Worm (Caenorhabditis elegans) whole organism, L1 larva: ENCODE data around the gene F14H8.4.

Experiments used
- C04F5.9 ChIP-seq: sonication (generic microtip); optimal IDR thresholded peaks from 2 replicates; lab custom pipeline; 2016; ENCODE audit warnings: missing genetic modification characterization, missing compliant biosample characterization
- C34B4.2 ChIP-seq: sonication (generic microtip); optimal IDR thresholded peaks from 2 replicates; lab custom pipeline; 2017; ENCODE audit warnings: mild to moderate bottlenecking, missing genetic modification characterization, missing compliant biosample characterization
- F16B12.6 ChIP-seq: fragments of 150-350 bp; optimal IDR thresholded peaks from 2 replicates; lab custom pipeline; 2014; ENCODE audit warnings: missing biosample characterization, missing genetic modification characterization
- alr-1 ChIP-seq: fragments of 200-800 bp; sonication (Bioruptor generic); optimal IDR thresholded peaks from 2 replicates; lab custom pipeline; 2018; ENCODE audit warnings: borderline replicate concordance, mild to moderate bottlenecking, missing genetic modification characterization, missing compliant biosample characterization
- aly-2 ChIP-seq: fragments of 150-350 bp; optimal IDR thresholded peaks from 2 replicates; lab custom pipeline; 2014; ENCODE audit warnings: missing biosample characterization, missing genetic modification characterization
- ama-1 ChIP-seq: fragments of 150-350 bp; optimal IDR thresholded peaks from 2 replicates; lab custom pipeline; 2014
- ceh-8 ChIP-seq: fragments of 200-800 bp; sonication (Bioruptor generic); optimal IDR thresholded peaks from 2 replicates; lab custom pipeline; 2018; ENCODE audit warnings: mild to moderate bottlenecking, missing genetic modification characterization, moderate library complexity, missing compliant biosample characterization
- ceh-82 ChIP-seq, 3 experiments: fragments of 150-350 bp in 1 of 3; sonication (generic microtip) in 2 of 3; optimal IDR thresholded peaks; 2 replicates each; lab custom pipeline; 2014 to 2017; ENCODE audit warnings: missing biosample characterization in 3 of 3, missing genetic modification characterization in 3 of 3
- ceh-88 ChIP-seq: fragments of 200-800 bp; sonication (Bioruptor generic); IDR thresholded peaks from 2 replicates; pipeline ENCODE4 v1.3.6; 2022; ENCODE audit warnings: missing genetic modification characterization, missing compliant biosample characterization
- ceh-90 ChIP-seq: sonication (generic microtip); optimal IDR thresholded peaks from 2 replicates; lab custom pipeline; 2016; ENCODE audit warnings: missing genetic modification characterization, missing compliant biosample characterization
- ces-1 ChIP-seq: fragments of 150-350 bp; optimal IDR thresholded peaks from 2 replicates; lab custom pipeline; 2014; ENCODE audit warnings: missing biosample characterization, missing genetic modification reagents, missing genetic modification characterization
- dpl-1 ChIP-seq, 3 experiments: fragments of 150-350 bp in 2 of 3; sonication (generic microtip) in 1 of 3; optimal IDR thresholded peaks; 2 replicates each; lab custom pipeline; 2014 to 2017; ENCODE audit warnings: missing biosample characterization in 3 of 3, missing genetic modification characterization in 3 of 3, missing genetic modification reagents in 3 of 3
- efl-1 ChIP-seq, 4 experiments: fragments of 150-350 bp; optimal IDR thresholded peaks in 3 of 4; peaks in 1 of 4; 1 replicate in 1 of 4; 2 replicates in 3 of 4; lab custom pipeline; 2014; ENCODE audit warnings: missing biosample characterization in 2 of 4, missing genetic modification characterization in 2 of 4, missing genetic modification reagents in 2 of 4
- efl-3 ChIP-seq: fragments of 200-800 bp; sonication (Bioruptor generic); optimal IDR thresholded peaks from 2 replicates; lab custom pipeline; 2018; ENCODE audit warnings: mild to moderate bottlenecking, missing genetic modification characterization, missing compliant biosample characterization
- egl-27 ChIP-seq, 2 experiments: fragments of 150-350 bp in 1 of 2; sonication (generic microtip); optimal IDR thresholded peaks; 3 replicates each; lab custom pipeline; 2017 to 2018; ENCODE audit warnings: missing biosample characterization in 2 of 2, missing genetic modification characterization in 2 of 2, missing genetic modification reagents in 2 of 2
- elt-3 ChIP-seq, 6 experiments: fragments of 150-350 bp in 1 of 6; sonication (generic microtip); optimal IDR thresholded peaks; 2 replicates each; lab custom pipeline; 2017 to 2018; ENCODE audit warnings: missing biosample characterization in 6 of 6, missing genetic modification characterization in 6 of 6, inconsistent platforms in 1 of 6
- ets-5 ChIP-seq: fragments of 200-800 bp; sonication (Bioruptor generic); IDR thresholded peaks from 2 replicates; pipeline ENCODE4 v1.3.6; 2022; ENCODE audit warnings: missing genetic modification characterization, missing compliant biosample characterization
- fkh-10 ChIP-seq: sonication (generic microtip); optimal IDR thresholded peaks from 2 replicates; lab custom pipeline; 2017; ENCODE audit warnings: missing biosample characterization, missing genetic modification reagents, missing genetic modification characterization
- fkh-8 ChIP-seq: sonication (generic microtip); optimal IDR thresholded peaks from 2 replicates; lab custom pipeline; 2016; ENCODE audit warnings: mild to moderate bottlenecking, missing genetic modification characterization, missing compliant biosample characterization
- hlh-17 ChIP-seq: fragments of 200-800 bp; sonication (Bioruptor generic); optimal IDR thresholded peaks from 2 replicates; lab custom pipeline; 2018; ENCODE audit warnings: missing genetic modification characterization, mild to moderate bottlenecking, missing compliant biosample characterization, moderate library complexity, borderline replicate concordance
- hlh-4 ChIP-seq: sonication (generic microtip); optimal IDR thresholded peaks from 2 replicates; lab custom pipeline; 2016; ENCODE audit warnings: mild to moderate bottlenecking, missing genetic modification characterization, missing compliant biosample characterization
- isw-1 ChIP-seq: fragments of 200-800 bp; sonication (Bioruptor generic); IDR thresholded peaks from 2 replicates; pipeline ENCODE4 v1.3.6; 2022; ENCODE audit warnings: missing genetic modification characterization, missing compliant biosample characterization
- jun-1 ChIP-seq: fragments of 150-350 bp; optimal IDR thresholded peaks from 2 replicates; lab custom pipeline; 2014; ENCODE audit warnings: missing biosample characterization, missing genetic modification reagents, missing genetic modification characterization
- lin-13 ChIP-seq: fragments of 150-350 bp; optimal IDR thresholded peaks from 2 replicates; lab custom pipeline; 2014; ENCODE audit warnings: missing biosample characterization, missing genetic modification reagents, missing genetic modification characterization
- lin-35 ChIP-seq, 2 experiments: fragments of 150-350 bp; optimal IDR thresholded peaks; 2 replicates each; lab custom pipeline; 2014; ENCODE audit warnings: missing biosample characterization in 2 of 2, missing genetic modification characterization in 2 of 2, missing genetic modification reagents in 2 of 2
- lir-3 ChIP-seq: sonication (generic microtip); optimal IDR thresholded peaks from 2 replicates; lab custom pipeline; 2016; ENCODE audit warnings: mild to moderate bottlenecking, missing genetic modification characterization, moderate library complexity, missing compliant biosample characterization; ENCODE audit not compliant: poor library complexity
- mab-9 ChIP-seq: fragments of 200-800 bp; sonication (Bioruptor generic); IDR thresholded peaks from 2 replicates; pipeline ENCODE4 v1.3.6; 2022; ENCODE audit warnings: missing genetic modification reagents, missing genetic modification characterization, missing compliant biosample characterization
- mep-1 ChIP-seq: fragments of 150-350 bp; optimal IDR thresholded peaks from 2 replicates; lab custom pipeline; 2014; ENCODE audit warnings: missing biosample characterization, missing genetic modification characterization
- nhr-11 ChIP-seq: fragments of 150-350 bp; optimal IDR thresholded peaks from 2 replicates; lab custom pipeline; 2014; ENCODE audit warnings: missing biosample characterization, missing genetic modification characterization
- nhr-19 ChIP-seq: fragments of 200-800 bp; sonication (Bioruptor generic); conservative IDR thresholded peaks from 2 replicates; pipeline ENCODE4 v1.3.6; 2022; ENCODE audit warnings: missing genetic modification characterization, missing compliant biosample characterization
- nhr-20 ChIP-seq: sonication (generic microtip); optimal IDR thresholded peaks from 2 replicates; lab custom pipeline; 2016; ENCODE audit warnings: mild to moderate bottlenecking, missing genetic modification characterization, missing compliant biosample characterization
- nhr-28 ChIP-seq: fragments of 150-350 bp; optimal IDR thresholded peaks from 2 replicates; lab custom pipeline; 2014; ENCODE audit warnings: missing biosample characterization, missing genetic modification characterization
- nhr-47 ChIP-seq: sonication (generic microtip); optimal IDR thresholded peaks from 2 replicates; lab custom pipeline; 2016; ENCODE audit warnings: mild to moderate bottlenecking, missing genetic modification characterization, moderate library complexity, missing compliant biosample characterization
- nhr-76 ChIP-seq: sonication (generic microtip); optimal IDR thresholded peaks from 2 replicates; lab custom pipeline; 2017; ENCODE audit warnings: missing biosample characterization, missing genetic modification characterization
- nhr-77 ChIP-seq: fragments of 150-350 bp; optimal IDR thresholded peaks from 2 replicates; lab custom pipeline; 2014; ENCODE audit warnings: missing biosample characterization, missing genetic modification characterization
- nhr-84 ChIP-seq: sonication (generic microtip); optimal IDR thresholded peaks from 2 replicates; lab custom pipeline; 2017; ENCODE audit warnings: missing biosample characterization, missing genetic modification characterization
- nhr-85 ChIP-seq: sonication (generic microtip); peaks from one replicate; lab custom pipeline; 2016; ENCODE audit warnings: missing genetic modification characterization, inconsistent platforms, missing compliant biosample characterization
- nhr-90 ChIP-seq: sonication (generic microtip); optimal IDR thresholded peaks from 2 replicates; lab custom pipeline; 2016; ENCODE audit warnings: mild to moderate bottlenecking, missing genetic modification characterization, missing compliant biosample characterization; ENCODE audit not compliant: poor library complexity
- pax-3 ChIP-seq: fragments of 200-800 bp; sonication (Bioruptor generic); optimal IDR thresholded peaks from 2 replicates; lab custom pipeline; 2018; ENCODE audit warnings: mild to moderate bottlenecking, missing genetic modification characterization, moderate library complexity, missing compliant biosample characterization
- rnt-1 ChIP-seq: sonication (generic microtip); optimal IDR thresholded peaks from 2 replicates; lab custom pipeline; 2016; ENCODE audit warnings: mild to moderate bottlenecking, missing genetic modification characterization, moderate library complexity, missing compliant biosample characterization
- snpc-4 ChIP-seq: fragments of 150-350 bp; optimal IDR thresholded peaks from 2 replicates; lab custom pipeline; 2014; ENCODE audit warnings: missing biosample characterization, missing genetic modification characterization
- snu-23 ChIP-seq: sonication (generic microtip); optimal IDR thresholded peaks from 2 replicates; lab custom pipeline; 2016; ENCODE audit warnings: missing genetic modification characterization, missing compliant biosample characterization
- sox-4 ChIP-seq: sonication (generic microtip); optimal IDR thresholded peaks from 2 replicates; lab custom pipeline; 2016; ENCODE audit warnings: missing genetic modification characterization, missing compliant biosample characterization
- sup-37 ChIP-seq: fragments of 200-800 bp; sonication (Bioruptor generic); optimal IDR thresholded peaks from 2 replicates; lab custom pipeline; 2018; ENCODE audit warnings: mild to moderate bottlenecking, missing genetic modification characterization, missing compliant biosample characterization
- swsn-7 ChIP-seq: sonication (generic microtip); optimal IDR thresholded peaks from 2 replicates; lab custom pipeline; 2016; ENCODE audit warnings: missing genetic modification characterization, missing compliant biosample characterization
- unc-130 ChIP-seq: fragments of 150-350 bp; optimal IDR thresholded peaks from 2 replicates; lab custom pipeline; 2017; ENCODE audit warnings: missing biosample characterization, missing genetic modification characterization, inconsistent platforms
- unc-62 ChIP-seq: fragments of 150-350 bp; optimal IDR thresholded peaks from 2 replicates; lab custom pipeline; 2014; ENCODE audit warnings: missing biosample characterization, missing genetic modification reagents, missing genetic modification characterization
- vab-15 ChIP-seq: sonication (generic microtip); optimal IDR thresholded peaks from 2 replicates; lab custom pipeline; 2017; ENCODE audit warnings: missing genotype, mild to moderate bottlenecking, missing genetic modification characterization, missing compliant biosample characterization
- xbp-1 ChIP-seq: sonication (generic microtip); optimal IDR thresholded peaks from 2 replicates; lab custom pipeline; 2016; ENCODE audit warnings: missing genetic modification characterization, missing compliant biosample characterization
- zip-4 ChIP-seq: fragments of 200-800 bp; sonication (Bioruptor generic); optimal IDR thresholded peaks from 2 replicates; lab custom pipeline; 2018; ENCODE audit warnings: mild to moderate bottlenecking, missing genetic modification characterization, moderate library complexity, missing compliant biosample characterization
- ztf-11 ChIP-seq, 2 experiments: sonication (generic microtip); optimal IDR thresholded peaks; 2 replicates each; lab custom pipeline; 2016 to 2017; ENCODE audit warnings: missing genetic modification characterization in 2 of 2, missing biosample characterization in 1 of 2, missing compliant biosample characterization in 1 of 2

F14H8.4 gene

DNA sequence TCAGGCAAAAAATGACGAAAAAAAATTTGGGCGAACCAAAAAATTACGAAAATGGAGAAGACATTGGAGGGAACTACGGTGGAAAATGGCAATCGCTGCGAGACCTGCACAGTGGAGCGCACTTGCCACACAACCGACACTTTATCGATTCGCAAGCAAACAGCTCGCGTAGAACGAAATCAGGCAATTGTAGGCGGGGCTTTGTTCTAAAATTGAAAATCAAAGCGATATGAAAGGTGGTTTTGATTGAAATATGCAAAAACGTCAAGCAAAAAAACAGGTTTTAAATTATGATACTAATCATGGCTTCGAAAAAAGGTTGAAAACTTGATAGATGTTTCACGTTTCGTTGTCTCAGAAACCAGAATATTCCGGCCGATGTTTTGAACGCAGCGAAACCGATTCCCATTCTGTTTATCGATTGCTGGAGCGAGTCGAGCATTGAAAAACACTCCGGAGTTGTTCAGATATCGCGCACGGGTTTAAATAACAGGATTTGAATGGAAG lies 21.4 kb upstream of the F14H8.4 start, which contains the start of the genes fib-1 and mut-15:
Gene fib-1 (minus strand): TSS at position 40 of the 507 bp plus-strand sequence.
Gene mut-15 (plus strand): TSS at position 360 of the 507 bp plus-strand sequence.
- TF ChIP-seq nhr-19 (GFP tag; lab: Robert Waterston, UW) (peak; percentile 92), nhr-77 (tag; lab: Kevin White, UChicago) (peak; percentile 91), ceh-88 (GFP tag; lab: Robert Waterston, UW) (peak; percentile 77), isw-1 (GFP tag; lab: Robert Waterston, UW) (peak; percentile 96), lin-35 (GFP tag; optimal IDR thresholded peaks at IDR 0.05; lab: Kevin White, UChicago) (peak; percentile 90 to 92), nhr-47 (peak; percentile 96), jun-1 (tag; lab: Kevin White, UChicago) (peak; percentile 87), alr-1 (no peak), hlh-17 (GFP tag; lab: Kevin White, UChicago) (no peak), elt-3 (tag; optimal IDR thresholded peaks at IDR 0.05; lab: Kevin White, UChicago) (peak in 4 of 6 experiments; percentile 45 to 85 (median 66)), nhr-11 (tag; lab: Kevin White, UChicago) (peak; percentile 55), efl-3 (peak; percentile 54), sox-4 (tag; lab: Kevin White, UChicago) (peak; percentile 87), nhr-20 (tag; lab: Kevin White, UChicago) (peak; percentile 96), ceh-8 (GFP tag; lab: Kevin White, UChicago) (peak; percentile 82), egl-27 (tag; optimal IDR thresholded peaks at IDR 0.05; lab: Kevin White, UChicago) (peak in 1 of 2 experiments; percentile 45), ceh-82 (tag; optimal IDR thresholded peaks at IDR 0.05; lab: Kevin White, UChicago) (peak; percentile 88 to 97 (median 90)), fkh-8 (tag; lab: Kevin White, UChicago) (peak; percentile 98), aly-2 (tag; lab: Kevin White, UChicago) (peak; percentile 33), ama-1 (lab: Kevin White, UChicago) (peak; percentile 6), swsn-7 (tag; lab: Kevin White, UChicago) (peak; percentile 95), ceh-90 (tag; lab: Kevin White, UChicago) (peak; percentile 74), vab-15 (tag; lab: Kevin White, UChicago) (peak; percentile 92), dpl-1 (GFP tag; optimal IDR thresholded peaks at IDR 0.05; lab: Kevin White, UChicago) (peak; percentile 85 to 87 (median 85)), snpc-4 (tag; lab: Kevin White, UChicago) (peak; percentile 85), rnt-1 (tag; lab: Kevin White, UChicago) (peak; percentile 97), snu-23 (GFP tag; lab: Kevin White, UChicago) (peak; percentile 97), pax-3 (peak; percentile 99), C04F5.9 (tag; lab: Kevin White, UChicago) (peak; percentile 90), nhr-76 (tag; lab: Kevin White, UChicago) (no peak), C34B4.2 (tag; lab: Kevin White, UChicago) (no peak), ets-5 (no peak), unc-130 (tag; lab: Kevin White, UChicago) (peak; percentile 90), mep-1 (tag; lab: Kevin White, UChicago) (peak; percentile 94), ztf-11 (tag; optimal IDR thresholded peaks at IDR 0.05; lab: Kevin White, UChicago) (peak in 1 of 2 experiments; percentile 92), nhr-90 (tag; lab: Kevin White, UChicago) (peak; percentile 94), lin-13 (GFP tag; lab: Kevin White, UChicago) (peak; percentile 88), hlh-4 (tag; lab: Kevin White, UChicago) (no peak), lir-3 (peak; percentile 86), nhr-85 (peak; percentile 96), mab-9 (peak; percentile 82), unc-62 (GFP tag; lab: Kevin White, UChicago) (no peak), fkh-10 (GFP tag; lab: Kevin White, UChicago) (peak; percentile 74), nhr-84 (tag; lab: Kevin White, UChicago) (no peak), sup-37 (GFP tag; lab: Kevin White, UChicago) (peak; percentile 53), nhr-28 (no peak), xbp-1 (tag; lab: Kevin White, UChicago) (peak; percentile 94), F16B12.6 (tag; lab: Kevin White, UChicago) (peak; percentile 57), ces-1 (GFP tag; lab: Kevin White, UChicago) (no peak), zip-4 (peak; percentile 67), efl-1 (optimal IDR thresholded peaks at IDR 0.05; lab: Kevin White, UChicago) (peak; percentile 91 to 95), efl-1 (GFP tag; optimal IDR thresholded peaks at IDR 0.05 in 1 of 2; lab: Kevin White, UChicago) (peak; percentile 84 to 98)
